Worm (Caenorhabditis elegans) whole organism, L4/young adult: ENCODE measurements around the gene Y55F3BR.6.

Experiments used
- W03F9.2 ChIP-seq: fragments of 150-350 bp; optimal IDR thresholded peaks from 2 replicates; lab custom pipeline; 2014; ENCODE audit warnings: missing biosample characterization, missing genetic modification characterization
- dao-5 ChIP-seq: sonication (generic microtip); optimal IDR thresholded peaks from 2 replicates; lab custom pipeline; 2016; ENCODE audit warnings: missing genotype, missing genetic modification characterization, moderate library complexity, missing compliant biosample characterization
- him-1 ChIP-seq: sonication (generic microtip); optimal IDR thresholded peaks from 2 replicates; lab custom pipeline; 2016; ENCODE audit warnings: missing genotype, missing genetic modification reagents, missing genetic modification characterization, missing compliant biosample characterization

Y55F3BR.6 gene

DNA sequence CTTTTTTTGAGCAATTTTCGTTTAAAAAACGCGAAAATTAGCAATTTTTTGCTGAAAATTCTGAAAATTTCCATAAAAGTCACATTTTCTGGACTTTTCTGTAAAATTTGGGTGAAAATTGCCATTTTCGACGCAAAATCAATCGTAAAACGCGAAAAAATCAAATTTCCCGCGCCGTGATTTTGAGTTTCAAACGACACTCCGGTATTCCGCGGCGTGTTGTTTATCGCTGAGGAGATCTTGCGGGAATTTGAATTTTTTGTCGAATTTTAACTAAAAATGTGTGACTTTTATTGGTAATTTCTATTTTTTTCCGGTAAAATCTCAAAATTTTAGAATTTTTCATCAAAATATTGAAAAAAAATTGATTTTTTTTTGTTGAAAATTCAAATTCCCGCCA, 40.8 kb downstream of the Y55F3BR.6 start:
- TF ChIP-seq dao-5 (tag; lab: Kevin White, UChicago) (no peak), him-1 (tag; lab: Kevin White, UChicago) (no peak), W03F9.2 (tag; lab: Kevin White, UChicago) (no peak)

- TF ChIP-seq him-1 (tag; lab: Kevin White, UChicago) (no peak), dao-5 (tag; lab: Kevin White, UChicago) (no peak), W03F9.2 (tag; lab: Kevin White, UChicago) (no peak)
These were observed 41.4 kb downstream of the Y55F3BR.6 start, which contains the start of gene mrpl-46 for ce11 chrIV:800518-800917. Gene mrpl-46, plus strand, starts transcription at chrIV:800818.

DNA sequence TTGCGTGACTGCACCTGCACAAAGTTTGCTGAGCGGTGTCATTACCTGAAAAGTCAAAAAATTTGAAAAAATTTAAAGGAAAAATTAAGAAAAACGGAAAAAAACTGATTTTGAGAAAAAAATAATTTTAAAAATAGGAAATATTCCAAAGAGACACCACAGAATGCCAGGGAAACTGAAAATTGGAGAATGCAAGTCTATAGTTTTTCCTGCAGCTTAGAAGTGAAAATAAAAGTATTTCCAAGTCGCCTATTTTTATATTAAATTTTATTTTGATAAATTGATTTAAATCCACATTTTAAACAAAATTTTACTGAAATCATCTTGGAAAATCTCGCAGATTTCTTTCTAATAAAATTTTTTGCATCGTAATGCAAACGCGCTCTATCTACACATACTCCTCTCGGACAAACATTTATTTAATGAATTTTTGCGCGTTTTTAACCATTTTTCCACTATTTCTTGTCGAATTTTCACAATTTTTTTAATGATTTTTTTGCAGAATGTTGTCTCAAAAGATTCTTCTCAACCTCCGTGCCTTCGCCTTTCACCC, 45.3 kb downstream of the Y55F3BR.6 start, which contains the start of the genes F56B3.11 and ech-5:
F56B3.11 (minus strand) TSS at position 51 of the 553 bp plus-strand sequence.
ech-5 (plus strand) TSS at position 503 of the 553 bp plus-strand sequence.
- TF ChIP-seq W03F9.2 (tag; lab: Kevin White, UChicago) (peak; percentile 80), him-1 (tag; lab: Kevin White, UChicago) (peak; percentile 6), dao-5 (tag; lab: Kevin White, UChicago) (no peak)

DNA sequence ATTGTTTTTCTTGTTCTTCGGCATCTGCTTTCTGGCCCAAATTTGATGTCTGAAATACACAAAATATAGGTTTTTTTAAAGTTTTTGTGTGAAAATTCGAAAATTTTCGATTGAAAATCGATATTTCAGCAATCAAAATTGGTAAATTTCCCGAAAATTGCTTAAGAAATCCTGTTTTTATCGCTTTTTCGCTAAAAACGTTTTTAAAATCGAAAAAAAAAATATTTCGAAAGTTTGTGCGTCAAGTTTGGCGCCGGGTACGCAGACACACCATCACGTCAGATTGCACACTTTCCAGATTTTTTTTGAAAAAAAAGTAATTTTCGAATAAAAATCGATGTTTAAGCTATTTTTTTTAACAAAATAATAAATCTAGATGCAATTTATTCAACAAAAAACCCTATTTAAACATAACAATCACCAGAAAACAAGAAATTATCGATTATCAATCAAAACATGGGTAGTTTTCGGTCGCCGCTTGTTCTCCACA, 46.5 kb downstream of the Y55F3BR.6 start, which contains the start of gene skr-18:
skr-18 (minus strand) TSS at position 51 of the 490 bp plus-strand sequence.
- TF ChIP-seq W03F9.2 (tag; lab: Kevin White, UChicago), result no peak
- TF ChIP-seq dao-5 (tag; lab: Kevin White, UChicago), result no peak
- TF ChIP-seq him-1 (tag; lab: Kevin White, UChicago), result no peak

ce11 chrIV:794275-794674, 47.7 kb downstream of the Y55F3BR.6 start, which contains the start of gene F56B3.4:
Gene F56B3.4, minus strand, starts transcription at chrIV:794275.
- TF ChIP-seq W03F9.2 (tag; lab: Kevin White, UChicago), result no peak
- TF ChIP-seq him-1 (tag; lab: Kevin White, UChicago), result no peak
- no peak for TF ChIP-seq dao-5 (tag; lab: Kevin White, UChicago)

- no peak for TF ChIP-seq him-1 (tag; lab: Kevin White, UChicago)
- TF ChIP-seq W03F9.2 (tag; lab: Kevin White, UChicago), result no peak
- TF ChIP-seq dao-5 (tag; lab: Kevin White, UChicago), result no peak
These were observed 54.2 kb downstream of the Y55F3BR.6 start, which contains the start of gene F56B3.6 for ce11 chrIV:787755-788154. Gene F56B3.6, plus strand, starts transcription at chrIV:788055.
